Fruit fly (Drosophila melanogaster) whole organism, adult: ENCODE results near the gene CG17803.

Source experiments
- CG12768 ChIP-seq: fragments of 200-800 bp; sonication (Bioruptor generic); optimal IDR thresholded peaks from 2 replicates; lab custom pipeline; 2017; ENCODE audit warnings: missing biosample characterization, missing genetic modification characterization, mild to moderate bottlenecking, moderate library complexity, missing genetic modification reagents
- CG14711 ChIP-seq: fragments of 200-800 bp; sonication (Bioruptor generic); optimal IDR thresholded peaks from 2 replicates; lab custom pipeline; 2018; ENCODE audit warnings: missing biosample characterization, mild to moderate bottlenecking, missing genetic modification characterization, moderate library complexity
- CG33017 ChIP-seq: fragments of 200-800 bp; sonication (Bioruptor generic); optimal IDR thresholded peaks from 2 replicates; lab custom pipeline; 2018; ENCODE audit warnings: missing biosample characterization, mild to moderate bottlenecking, missing genetic modification characterization, moderate library complexity
- Clk ChIP-seq: fragments of 200-800 bp; sonication (Bioruptor generic); optimal IDR thresholded peaks from 2 replicates; lab custom pipeline; 2017; ENCODE audit warnings: missing biosample characterization, missing genetic modification characterization
- Crg-1 ChIP-seq: fragments of 200-800 bp; sonication (Bioruptor generic); optimal IDR thresholded peaks from 2 replicates; lab custom pipeline; 2016; ENCODE audit warnings: missing biosample characterization, missing genetic modification characterization
- Mnt ChIP-seq: fragments of 200-800 bp; sonication (Bioruptor generic); optimal IDR thresholded peaks from 2 replicates; lab custom pipeline; 2016; ENCODE audit warnings: missing biosample characterization, mild to moderate bottlenecking, missing genetic modification characterization
- bab1 ChIP-seq: fragments of 200-800 bp; sonication (Bioruptor generic); optimal IDR thresholded peaks from 3 replicates; lab custom pipeline; 2019; ENCODE audit warnings: missing biosample characterization, mild to moderate bottlenecking, missing genetic modification characterization, moderate library complexity
- cic ChIP-seq: fragments of 200-800 bp; sonication (Bioruptor generic); optimal IDR thresholded peaks from 2 replicates; lab custom pipeline; 2017; ENCODE audit warnings: missing biosample characterization, mild to moderate bottlenecking, missing genetic modification characterization, moderate library complexity
- kay ChIP-seq: fragments of 200-800 bp; sonication (Bioruptor generic); peaks from one replicate; lab custom pipeline; 2016; ENCODE audit warnings: missing biosample characterization, missing genetic modification characterization, borderline replicate concordance
- pad ChIP-seq: fragments of 200-800 bp; sonication (Bioruptor generic); optimal IDR thresholded peaks from 3 replicates; lab custom pipeline; 2017; ENCODE audit warnings: missing biosample characterization, missing genetic modification characterization, mild to moderate bottlenecking, moderate library complexity, missing genetic modification reagents
- tj ChIP-seq: fragments of 200-800 bp; sonication (Bioruptor generic); optimal IDR thresholded peaks from 3 replicates; lab custom pipeline; 2017; ENCODE audit warnings: missing biosample characterization, mild to moderate bottlenecking, missing genetic modification characterization, moderate library complexity

DNA sequence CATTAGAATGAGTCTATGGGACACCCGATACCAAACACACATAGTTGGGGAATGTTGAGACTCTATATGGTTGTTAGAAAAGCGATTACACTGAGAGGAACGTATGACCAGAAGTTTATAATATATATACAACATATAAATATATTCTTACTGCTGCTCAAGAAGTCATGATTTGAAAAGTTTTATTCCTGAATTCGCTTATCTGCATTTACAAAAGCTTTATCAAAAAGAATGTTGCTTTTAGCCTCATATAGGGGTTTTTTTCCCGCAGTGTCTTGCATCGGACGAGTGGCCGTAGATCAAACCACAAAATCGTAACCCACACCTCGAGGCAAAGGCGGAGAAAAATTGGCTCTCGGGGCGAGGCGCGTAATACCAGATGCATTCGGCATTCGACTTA is 13.5 kb downstream of the CG17803 start:
- TF ChIP-seq Clk (GFP tag; lab: Kevin White, UChicago) (no peak), bab1 (no peak), CG14711 (tag; lab: Kevin White, UChicago) (no peak), kay (GFP tag; lab: Kevin White, UChicago) (no peak), CG12768 (GFP tag; lab: Kevin White, UChicago) (no peak), pad (no peak), CG33017 (no peak), tj (GFP tag; lab: Kevin White, UChicago) (no peak), cic (no peak), Mnt (no peak), Crg-1 (GFP tag; lab: Kevin White, UChicago) (no peak)
